Worm (Caenorhabditis elegans): ENCODE measurements around the gene Y69H2.17.

ce11 chrV:18687361-18687760 is 2.6 kb downstream of the Y69H2.17 start:
- no peak for TF ChIP-seq unc-55 (GFP tag; optimal IDR thresholded peaks at IDR 0.05)
- TF ChIP-seq ceh-48 (tag; optimal IDR thresholded peaks at IDR 0.05) = no peak
- no peak for TF ChIP-seq ceh-45 (GFP tag; IDR thresholded peaks at IDR 0.05)
- no peak for TF ChIP-seq pros-1 (tag; optimal IDR thresholded peaks at IDR 0.05)
- TF ChIP-seq elt-2 (tag; optimal IDR thresholded peaks at IDR 0.05) = no peak
- TF ChIP-seq fax-1 (tag; optimal IDR thresholded peaks at IDR 0.05) = no peak
- TF ChIP-seq elt-4 (tag; optimal IDR thresholded peaks at IDR 0.05) = no peak
- TF ChIP-seq ztf-16 (tag; optimal IDR thresholded peaks at IDR 0.05) = no peak
- no peak for TF ChIP-seq hlh-8 (tag; optimal IDR thresholded peaks at IDR 0.05)
- no peak for TF ChIP-seq rnt-1 (tag; optimal IDR thresholded peaks at IDR 0.05)

Measured in whole organism, late embryonic.